Worm (Caenorhabditis elegans) whole organism, young adult: Measurements from ENCODE around the gene apt-9.

Experiments used
- B0035.1 ChIP-seq: sonication (generic microtip); optimal IDR thresholded peaks from 2 replicates; lab custom pipeline; 2016; ENCODE audit warnings: missing genetic modification characterization, mild to moderate bottlenecking, missing compliant biosample characterization, missing genotype, missing genetic modification reagents
- B0336.3 ChIP-seq: fragments of 200-800 bp; sonication (Bioruptor generic); IDR thresholded peaks from 2 replicates; pipeline ENCODE4 v1.3.6; 2022; ENCODE audit warnings: missing genetic modification characterization, missing compliant biosample characterization
- F10E7.11 ChIP-seq: sonication (generic microtip); optimal IDR thresholded peaks from 2 replicates; lab custom pipeline; 2017; ENCODE audit warnings: mild to moderate bottlenecking, missing genetic modification characterization, moderate library complexity, missing compliant biosample characterization
- F22D6.2 ChIP-seq: sonication (generic microtip); optimal IDR thresholded peaks from 2 replicates; lab custom pipeline; 2016; ENCODE audit warnings: mild to moderate bottlenecking, missing genetic modification characterization, missing compliant biosample characterization
- F23B12.7 ChIP-seq: sonication (generic microtip); optimal IDR thresholded peaks from 2 replicates; lab custom pipeline; 2017; ENCODE audit warnings: missing genetic modification characterization, mild to moderate bottlenecking, missing compliant biosample characterization, antibody characterized with exemption, moderate library complexity; ENCODE audit not compliant: insufficient read depth
- T07F8.4 ChIP-seq: sonication (generic microtip); optimal IDR thresholded peaks from 2 replicates; lab custom pipeline; 2016; ENCODE audit warnings: mild to moderate bottlenecking, missing genetic modification characterization, moderate library complexity, missing compliant biosample characterization
- T26A5.8 ChIP-seq: sonication (generic microtip); optimal IDR thresholded peaks from 2 replicates; lab custom pipeline; 2016; ENCODE audit warnings: missing genetic modification characterization, missing compliant biosample characterization
- Y53F4B.3 ChIP-seq: fragments of 200-800 bp; sonication (Bioruptor generic); IDR thresholded peaks from 2 replicates; pipeline ENCODE4 v1.3.6; 2022; ENCODE audit warnings: missing genetic modification reagents, missing genetic modification characterization, missing compliant biosample characterization
- ZK185.1 ChIP-seq: sonication (generic microtip); optimal IDR thresholded peaks from 2 replicates; lab custom pipeline; 2016; ENCODE audit warnings: mild to moderate bottlenecking, missing genetic modification characterization, missing compliant biosample characterization; ENCODE audit not compliant: poor library complexity, severe bottlenecking
- attf-3 ChIP-seq: fragments of 200-800 bp; sonication (Bioruptor generic); conservative IDR thresholded peaks from 2 replicates; pipeline ENCODE4 v1.3.6; 2022; ENCODE audit warnings: missing genetic modification reagents, missing genetic modification characterization, missing compliant biosample characterization
- ccch-3 ChIP-seq: fragments of 200-800 bp; sonication (Bioruptor generic); optimal IDR thresholded peaks from 2 replicates; lab custom pipeline; 2018; ENCODE audit warnings: mild to moderate bottlenecking, missing genetic modification characterization, missing compliant biosample characterization
- cebp-1 ChIP-seq, 2 experiments: fragments of 200-800 bp in 1 of 2; sonication (Bioruptor generic) in 1 of 2; sonication (generic microtip) in 1 of 2; IDR thresholded peaks in 1 of 2; optimal IDR thresholded peaks in 1 of 2; 2 replicates each; pipeline versions ENCODE4 v1.3.6 to Lab custom; 2017 to 2022; ENCODE audit warnings: missing compliant biosample characterization in 2 of 2, missing genetic modification characterization in 2 of 2, mild to moderate bottlenecking in 1 of 2, missing genetic modification reagents in 1 of 2, moderate library complexity in 1 of 2
- cebp-2 ChIP-seq: fragments of 200-800 bp; sonication (Bioruptor generic); IDR thresholded peaks from 2 replicates; pipeline ENCODE4 v1.3.6; 2022; ENCODE audit warnings: missing genetic modification characterization, missing compliant biosample characterization
- ceh-91 ChIP-seq: fragments of 200-800 bp; sonication (Bioruptor generic); IDR thresholded peaks from 2 replicates; pipeline ENCODE4 v1.3.6; 2022; ENCODE audit warnings: missing genetic modification reagents, missing genetic modification characterization, missing compliant biosample characterization
- chd-7 ChIP-seq: sonication (generic microtip); optimal IDR thresholded peaks from 2 replicates; lab custom pipeline; 2016; ENCODE audit warnings: mild to moderate bottlenecking, missing genetic modification characterization, moderate library complexity, missing compliant biosample characterization
- die-1 ChIP-seq: sonication (generic microtip); optimal IDR thresholded peaks from 2 replicates; lab custom pipeline; 2016; ENCODE audit warnings: missing genotype, mild to moderate bottlenecking, missing genetic modification characterization, missing compliant biosample characterization
- efl-1 ChIP-seq: fragments of 150-350 bp; optimal IDR thresholded peaks from 2 replicates; lab custom pipeline; 2014; ENCODE audit warnings: missing biosample characterization, missing genetic modification reagents, missing genetic modification characterization
- ets-4 ChIP-seq: fragments of 200-800 bp; sonication (Bioruptor generic); optimal IDR thresholded peaks from 2 replicates; lab custom pipeline; 2018; ENCODE audit warnings: mild to moderate bottlenecking, missing genetic modification characterization, missing compliant biosample characterization
- hmg-1.2 ChIP-seq: fragments of 200-800 bp; sonication (Bioruptor generic); IDR thresholded peaks from 2 replicates; pipeline ENCODE4 v1.3.6; 2022; ENCODE audit warnings: missing genetic modification reagents, missing genetic modification characterization, missing compliant biosample characterization
- hrde-1 ChIP-seq: sonication (generic microtip); optimal IDR thresholded peaks from 2 replicates; lab custom pipeline; 2016; ENCODE audit warnings: missing genetic modification characterization, mild to moderate bottlenecking, missing compliant biosample characterization, moderate library complexity, missing genotype, missing genetic modification reagents, borderline replicate concordance
- lag-1 ChIP-seq: fragments of 200-800 bp; sonication (Bioruptor generic); IDR thresholded peaks from 2 replicates; pipeline ENCODE4 v1.3.6; 2022; ENCODE audit warnings: missing genetic modification reagents, missing genetic modification characterization, missing compliant biosample characterization
- lin-35 ChIP-seq, 3 experiments: fragments of 150-350 bp in 2 of 3; sonication (generic microtip) in 1 of 3; optimal IDR thresholded peaks; 2 replicates each; lab custom pipeline; 2014 to 2018; ENCODE audit warnings: missing biosample characterization in 3 of 3, missing genetic modification characterization in 3 of 3, missing genetic modification reagents in 3 of 3
- lin-40 ChIP-seq: sonication (generic microtip); optimal IDR thresholded peaks from 2 replicates; lab custom pipeline; 2016; ENCODE audit warnings: missing genetic modification characterization, mild to moderate bottlenecking, missing compliant biosample characterization, missing genotype, missing genetic modification reagents
- lin-54 ChIP-seq: fragments of 200-800 bp; sonication (Bioruptor generic); optimal IDR thresholded peaks from 2 replicates; lab custom pipeline; 2018; ENCODE audit warnings: mild to moderate bottlenecking, missing genetic modification characterization, missing compliant biosample characterization
- lsy-27 ChIP-seq: sonication (generic microtip); optimal IDR thresholded peaks from 2 replicates; lab custom pipeline; 2017; ENCODE audit warnings: missing genetic modification characterization, mild to moderate bottlenecking, missing compliant biosample characterization, antibody characterized with exemption, missing genotype, borderline replicate concordance; ENCODE audit not compliant: insufficient read depth
- madf-10 ChIP-seq: sonication (generic microtip); optimal IDR thresholded peaks from 2 replicates; lab custom pipeline; 2016; ENCODE audit warnings: mild to moderate bottlenecking, missing genetic modification characterization, missing compliant biosample characterization
- madf-8 ChIP-seq: fragments of 200-800 bp; sonication (Bioruptor generic); conservative IDR thresholded peaks from 2 replicates; pipeline ENCODE4 v1.3.6; 2022; ENCODE audit warnings: missing genetic modification reagents, missing genetic modification characterization, missing compliant biosample characterization
- mcd-1 ChIP-seq: fragments of 200-800 bp; sonication (Bioruptor generic); IDR thresholded peaks from 2 replicates; pipeline ENCODE4 v1.3.6; 2022; ENCODE audit warnings: missing genetic modification reagents, missing genetic modification characterization, missing compliant biosample characterization
- mel-28 ChIP-seq: sonication (generic microtip); optimal IDR thresholded peaks from 2 replicates; lab custom pipeline; 2016; ENCODE audit warnings: borderline replicate concordance, mild to moderate bottlenecking, missing genetic modification characterization, missing compliant biosample characterization
- mxl-1 ChIP-seq: sonication (generic microtip); optimal IDR thresholded peaks from 2 replicates; lab custom pipeline; 2016; ENCODE audit warnings: missing genetic modification characterization, missing compliant biosample characterization
- nfyb-1 ChIP-seq: fragments of 200-800 bp; sonication (Bioruptor generic); IDR thresholded peaks from 2 replicates; pipeline ENCODE4 v1.3.6; 2022; ENCODE audit warnings: missing genetic modification reagents, missing genetic modification characterization, missing compliant biosample characterization
- nhr-179 ChIP-seq: sonication (generic microtip); optimal IDR thresholded peaks from 2 replicates; lab custom pipeline; 2016; ENCODE audit warnings: mild to moderate bottlenecking, missing genetic modification characterization, missing compliant biosample characterization
- pbrm-1 ChIP-seq: fragments of 200-800 bp; sonication (Bioruptor generic); IDR thresholded peaks from 2 replicates; pipeline ENCODE4 v1.3.6; 2022; ENCODE audit warnings: missing genetic modification reagents, missing genetic modification characterization, missing compliant biosample characterization
- repo-1 ChIP-seq: sonication (generic microtip); optimal IDR thresholded peaks from 2 replicates; lab custom pipeline; 2017; ENCODE audit warnings: mild to moderate bottlenecking, missing genetic modification characterization, missing compliant biosample characterization
- sea-2 ChIP-seq: fragments of 200-800 bp; sonication (Bioruptor generic); IDR thresholded peaks from 2 replicates; pipeline ENCODE4 v1.3.6; 2022; ENCODE audit warnings: missing genetic modification characterization, missing compliant biosample characterization
- somi-1 ChIP-seq: fragments of 200-800 bp; sonication (Bioruptor generic); optimal IDR thresholded peaks from 2 replicates; lab custom pipeline; 2018; ENCODE audit warnings: mild to moderate bottlenecking, missing genetic modification characterization, missing compliant biosample characterization
- sptf-2 ChIP-seq: fragments of 200-800 bp; sonication (Bioruptor generic); optimal IDR thresholded peaks from 2 replicates; lab custom pipeline; 2018; ENCODE audit warnings: mild to moderate bottlenecking, missing genetic modification characterization, missing compliant biosample characterization
- unc-130 ChIP-seq: sonication (generic microtip); optimal IDR thresholded peaks from 2 replicates; lab custom pipeline; 2016; ENCODE audit warnings: missing genetic modification reagents, missing genetic modification characterization, missing compliant biosample characterization
- zfh-2 ChIP-seq: fragments of 200-800 bp; sonication (Bioruptor generic); conservative IDR thresholded peaks from 2 replicates; pipeline ENCODE4 v1.3.6; 2022; ENCODE audit warnings: missing genetic modification reagents, missing genetic modification characterization, missing compliant biosample characterization
- ztf-6 ChIP-seq: fragments of 200-800 bp; sonication (Bioruptor generic); IDR thresholded peaks from 2 replicates; pipeline ENCODE4 v1.3.6; 2022; ENCODE audit warnings: missing genetic modification reagents, missing genetic modification characterization, missing compliant biosample characterization

apt-9 gene

ce11 chrX:11073358-11073757, 5.0 kb downstream of the apt-9 start, which contains the start of gene W04G3.5:
Gene W04G3.5 (plus strand): TSS chrX:11073658.
- TF ChIP-seq repo-1: no peak
- no peak for TF ChIP-seq hmg-1.2 (GFP tag; lab: Robert Waterston, UW)
- TF ChIP-seq lin-54 (GFP tag; lab: Kevin White, UChicago): no peak
- TF ChIP-seq ztf-6 (GFP tag; lab: Robert Waterston, UW): no peak
- TF ChIP-seq sptf-2: no peak
- TF ChIP-seq mxl-1 (tag; lab: Kevin White, UChicago): no peak
- no peak for TF ChIP-seq nfyb-1 (GFP tag; lab: Robert Waterston, UW)
- no peak for TF ChIP-seq zfh-2
- TF ChIP-seq ZK185.1 (tag; lab: Kevin White, UChicago): no peak
- TF ChIP-seq ceh-91 (GFP tag; lab: Robert Waterston, UW): no peak
- TF ChIP-seq nhr-179 (tag; lab: Kevin White, UChicago): no peak
- no peak for TF ChIP-seq B0035.1 (tag; lab: Kevin White, UChicago)
- TF ChIP-seq B0336.3 (GFP tag; lab: Robert Waterston, UW): no peak
- TF ChIP-seq madf-10 (tag; lab: Kevin White, UChicago): no peak
- no peak for TF ChIP-seq F22D6.2 (tag; lab: Kevin White, UChicago)
- no peak for TF ChIP-seq sea-2 (GFP tag; lab: Robert Waterston, UW)
- TF ChIP-seq cebp-1 (GFP tag; IDR thresholded peaks at IDR 0.05; lab: Robert Waterston, UW): no peak
- TF ChIP-seq cebp-1 (tag; optimal IDR thresholded peaks at IDR 0.05; lab: Kevin White, UChicago): no peak
- no peak for TF ChIP-seq ccch-3 (GFP tag; lab: Kevin White, UChicago)
- no peak for TF ChIP-seq lin-35 (GFP tag; optimal IDR thresholded peaks at IDR 0.05; lab: Kevin White, UChicago)

ce11 chrX:11076491-11076890, 8.2 kb downstream of the apt-9 start, which contains the start of gene W04G3.12:
Gene W04G3.12 (minus strand): TSS chrX:11076801.
- TF ChIP-seq somi-1 (no peak), T26A5.8 (tag; lab: Kevin White, UChicago) (no peak), F23B12.7 (tag; lab: Kevin White, UChicago) (no peak), Y53F4B.3 (GFP tag; lab: Robert Waterston, UW) (no peak), nhr-179 (tag; lab: Kevin White, UChicago) (no peak), F10E7.11 (tag; lab: Kevin White, UChicago) (no peak), mel-28 (tag; lab: Kevin White, UChicago) (no peak), chd-7 (tag; lab: Kevin White, UChicago) (no peak), mcd-1 (GFP tag; lab: Robert Waterston, UW) (no peak), hrde-1 (tag; lab: Kevin White, UChicago) (no peak), T07F8.4 (tag; lab: Kevin White, UChicago) (no peak), lsy-27 (no peak), lin-40 (no peak), madf-8 (GFP tag; lab: Robert Waterston, UW) (no peak), lag-1 (GFP tag; lab: Robert Waterston, UW) (no peak), die-1 (tag; lab: Kevin White, UChicago) (no peak)

- TF ChIP-seq B0035.1 (tag; lab: Kevin White, UChicago) (no peak), pbrm-1 (GFP tag; lab: Robert Waterston, UW) (no peak), madf-8 (GFP tag; lab: Robert Waterston, UW) (no peak), ets-4 (GFP tag; lab: Kevin White, UChicago) (no peak), unc-130 (GFP tag; lab: Kevin White, UChicago) (no peak), cebp-2 (GFP tag; lab: Robert Waterston, UW) (no peak), efl-1 (GFP tag; lab: Kevin White, UChicago) (no peak), attf-3 (no peak)
Measured at ce11 chrX:11078150-11078549, 9.8 kb downstream of the apt-9 start, which contains the start of gene W04G3.10. Gene W04G3.10 (minus strand): TSS chrX:11078250.
